Fruit fly (Drosophila melanogaster) whole organism, embryonic: ENCODE measurements around the gene Cyp4d21.

Source experiments
- Asciz ChIP-seq: fragments of 200-800 bp; sonication (Bioruptor generic); optimal IDR thresholded peaks from 2 replicates; lab custom pipeline; 2017; ENCODE audit warnings: missing biosample characterization, mild to moderate bottlenecking, missing genetic modification characterization, missing genetic modification reagents
- B-H1 ChIP-seq: fragments of 200-800 bp; sonication (Bioruptor generic); IDR thresholded peaks from 3 replicates; pipeline ENCODE4 v1.3.6; 2022; ENCODE audit warnings: missing biosample characterization, missing genetic modification characterization
- B-H2 ChIP-seq: fragments of 200-800 bp; sonication (Bioruptor generic); optimal IDR thresholded peaks from 2 replicates; lab custom pipeline; 2018; ENCODE audit warnings: missing biosample characterization, mild to moderate bottlenecking, missing genetic modification characterization
- CG10366 ChIP-seq: fragments of 200-800 bp; sonication (Bioruptor generic); IDR thresholded peaks from 2 replicates; pipeline ENCODE4 v1.3.6; 2022; ENCODE audit warnings: missing biosample characterization, missing genetic modification characterization
- CG10543 ChIP-seq: fragments of 200-800 bp; sonication (Bioruptor generic); optimal IDR thresholded peaks from 3 replicates; lab custom pipeline; 2017; ENCODE audit warnings: missing biosample characterization, mild to moderate bottlenecking, missing genetic modification characterization, moderate library complexity
- CG10654 ChIP-seq: fragments of 200-800 bp; sonication (Bioruptor generic); optimal IDR thresholded peaks from 2 replicates; lab custom pipeline; 2016; ENCODE audit warnings: missing biosample characterization, missing genetic modification characterization
- CG10979 ChIP-seq: fragments of 200-800 bp; sonication (Bioruptor generic); optimal IDR thresholded peaks from 2 replicates; lab custom pipeline; 2018; ENCODE audit warnings: missing biosample characterization, mild to moderate bottlenecking, missing genetic modification characterization, moderate library complexity
- CG13624 ChIP-seq: fragments of 200-800 bp; sonication (Bioruptor generic); optimal IDR thresholded peaks from 2 replicates; lab custom pipeline; 2016; ENCODE audit warnings: missing biosample characterization, missing genetic modification characterization
- CG13775 ChIP-seq: fragments of 200-800 bp; sonication (Bioruptor generic); optimal IDR thresholded peaks from 3 replicates; lab custom pipeline; 2017; ENCODE audit warnings: missing biosample characterization, mild to moderate bottlenecking, missing genetic modification characterization
- CG15479 ChIP-seq: fragments of 200-800 bp; sonication (Bioruptor generic); optimal IDR thresholded peaks from 3 replicates; lab custom pipeline; 2019; ENCODE audit warnings: missing biosample characterization, mild to moderate bottlenecking, missing genetic modification characterization, moderate library complexity
- CG1647 ChIP-seq: fragments of 200-800 bp; sonication (Bioruptor generic); optimal IDR thresholded peaks from 3 replicates; lab custom pipeline; 2016; ENCODE audit warnings: missing biosample characterization, missing genetic modification characterization
- CG16863 ChIP-seq: fragments of 200-800 bp; sonication (Bioruptor generic); optimal IDR thresholded peaks from 3 replicates; lab custom pipeline; 2016; ENCODE audit warnings: missing biosample characterization, missing genetic modification characterization
- CG2875 ChIP-seq: fragments of 200-800 bp; sonication (Bioruptor generic); optimal IDR thresholded peaks from 2 replicates; lab custom pipeline; 2017; ENCODE audit warnings: missing biosample characterization, mild to moderate bottlenecking, missing genetic modification characterization, missing genetic modification reagents
- CG30403 ChIP-seq: fragments of 200-800 bp; sonication (Bioruptor generic); optimal IDR thresholded peaks from 3 replicates; lab custom pipeline; 2016; ENCODE audit warnings: missing biosample characterization, missing genetic modification characterization
- CG31365 ChIP-seq: fragments of 200-800 bp; sonication (Bioruptor generic); optimal IDR thresholded peaks from 2 replicates; lab custom pipeline; 2018; ENCODE audit warnings: missing biosample characterization, mild to moderate bottlenecking, missing genetic modification characterization
- CG4328 ChIP-seq: fragments of 200-800 bp; sonication (Bioruptor generic); optimal IDR thresholded peaks from 3 replicates; lab custom pipeline; 2017; ENCODE audit warnings: missing biosample characterization, missing genetic modification reagents, missing genetic modification characterization
- CG43689 ChIP-seq: fragments of 200-800 bp; sonication (Bioruptor generic); IDR thresholded peaks from 2 replicates; pipeline ENCODE4 v1.3.6; 2022; ENCODE audit warnings: missing biosample characterization, missing genetic modification characterization
- CG5245 ChIP-seq: fragments of 200-800 bp; sonication (Bioruptor generic); optimal IDR thresholded peaks from 3 replicates; lab custom pipeline; 2016; ENCODE audit warnings: missing biosample characterization, missing genetic modification characterization
- CG8359 ChIP-seq: fragments of 200-800 bp; sonication (Bioruptor generic); optimal IDR thresholded peaks from 2 replicates; lab custom pipeline; 2017; ENCODE audit warnings: missing biosample characterization, mild to moderate bottlenecking, missing genetic modification characterization, borderline replicate concordance
- D ChIP-seq, 2 experiments: fragments of 200-800 bp in 1 of 2; fragments of >200 bp in 1 of 2; sonication (Bioruptor generic) in 1 of 2; optimal IDR thresholded peaks; 2 replicates in 1 of 2; 3 replicates in 1 of 2; lab custom pipeline; 2017; ENCODE audit warnings: mild to moderate bottlenecking in 1 of 2, missing biosample characterization in 1 of 2, missing genetic modification characterization in 1 of 2, missing genetic modification reagents in 1 of 2
- Dbx ChIP-seq: fragments of 200-800 bp; sonication (Bioruptor generic); IDR thresholded peaks from 3 replicates; pipeline ENCODE4 v1.3.6; 2022; ENCODE audit warnings: missing biosample characterization, missing genetic modification characterization
- H15 ChIP-seq: fragments of 200-800 bp; sonication (Bioruptor generic); IDR thresholded peaks from 3 replicates; pipeline ENCODE4 v1.3.6; 2022; ENCODE audit warnings: missing biosample characterization, missing genetic modification characterization
- Hmx ChIP-seq: fragments of 200-800 bp; sonication (Bioruptor generic); optimal IDR thresholded peaks from 2 replicates; lab custom pipeline; 2016; ENCODE audit warnings: missing biosample characterization, missing genetic modification characterization
- Hsf ChIP-seq: fragments of 200-800 bp; sonication (Bioruptor generic); optimal IDR thresholded peaks from 3 replicates; lab custom pipeline; 2016; ENCODE audit warnings: missing biosample characterization, missing genetic modification characterization
- Lpt ChIP-seq: fragments of >200 bp; optimal IDR thresholded peaks from 2 replicates; lab custom pipeline; 2018; ENCODE audit warnings: missing biosample characterization, missing genetic modification characterization
- NfI ChIP-seq: fragments of 200-800 bp; sonication (Bioruptor generic); optimal IDR thresholded peaks from 3 replicates; lab custom pipeline; 2018; ENCODE audit warnings: missing biosample characterization, mild to moderate bottlenecking, missing genetic modification characterization, moderate library complexity
- Pdp1 ChIP-seq, 2 experiments: fragments of 200-800 bp; sonication (Bioruptor generic); optimal IDR thresholded peaks; 3 replicates each; lab custom pipeline; 2016; ENCODE audit warnings: missing biosample characterization in 2 of 2, missing genetic modification characterization in 2 of 2, mild to moderate bottlenecking in 1 of 2, moderate library complexity in 1 of 2
- Poxn ChIP-seq: fragments of 200-800 bp; sonication (Bioruptor generic); IDR thresholded peaks from 2 replicates; pipeline ENCODE4 v1.3.6; 2022; ENCODE audit warnings: missing biosample characterization, missing genetic modification characterization
- Ptx1 ChIP-seq: fragments of 200-800 bp; sonication (Bioruptor generic); IDR thresholded peaks from 2 replicates; pipeline ENCODE4 v1.3.6; 2022; ENCODE audit warnings: missing biosample characterization, missing genetic modification characterization
- al ChIP-seq: fragments of 200-800 bp; sonication (Bioruptor generic); IDR thresholded peaks from 2 replicates; pipeline ENCODE4 v1.3.6; 2022; ENCODE audit warnings: missing biosample characterization, missing genetic modification characterization
- cad ChIP-seq: fragments of >200 bp; optimal IDR thresholded peaks from 2 replicates; lab custom pipeline; 2017; ENCODE audit warnings: missing biosample characterization, missing genetic modification characterization
- crc ChIP-seq: fragments of 200-800 bp; sonication (Bioruptor generic); optimal IDR thresholded peaks from 2 replicates; lab custom pipeline; 2016; ENCODE audit warnings: missing biosample characterization, missing genetic modification characterization
- hth ChIP-seq: fragments of >200 bp; optimal IDR thresholded peaks from 2 replicates; lab custom pipeline; 2017; ENCODE audit warnings: inconsistent platforms
- insv ChIP-seq, 2 experiments: fragments of 200-800 bp; sonication (Bioruptor generic); optimal IDR thresholded peaks; 3 replicates each; lab custom pipeline; 2016 to 2018; ENCODE audit warnings: missing biosample characterization in 2 of 2, missing genetic modification characterization in 2 of 2
- ken ChIP-seq: fragments of 200-800 bp; sonication (Bioruptor generic); IDR thresholded peaks from 3 replicates; pipeline ENCODE4 v1.3.6; 2022; ENCODE audit warnings: missing biosample characterization, missing genetic modification characterization
- klu ChIP-seq: fragments of 200-800 bp; sonication (Bioruptor generic); IDR thresholded peaks from 2 replicates; pipeline ENCODE4 v1.3.6; 2022; ENCODE audit warnings: missing biosample characterization, missing genetic modification characterization
- mirr ChIP-seq: fragments of 200-800 bp; sonication (Bioruptor generic); optimal IDR thresholded peaks from 3 replicates; lab custom pipeline; 2018; ENCODE audit warnings: missing biosample characterization, mild to moderate bottlenecking, missing genetic modification characterization
- nerfin-1 ChIP-seq: fragments of 200-800 bp; sonication (Bioruptor generic); optimal IDR thresholded peaks from 3 replicates; lab custom pipeline; 2019; ENCODE audit warnings: missing biosample characterization, mild to moderate bottlenecking, missing genetic modification characterization, moderate library complexity
- org-1 ChIP-seq: fragments of 200-800 bp; sonication (Bioruptor generic); optimal IDR thresholded peaks from 2 replicates; lab custom pipeline; 2017; ENCODE audit warnings: missing biosample characterization, missing genetic modification characterization
- otp ChIP-seq: fragments of 200-800 bp; sonication (Bioruptor generic); IDR thresholded peaks from 3 replicates; pipeline ENCODE4, ENCODE4 v1.3.6; 2022; ENCODE audit warnings: missing biosample characterization, missing genetic modification characterization
- pita ChIP-seq: fragments of 200-800 bp; sonication (Bioruptor generic); optimal IDR thresholded peaks from 2 replicates; lab custom pipeline; 2017; ENCODE audit warnings: missing biosample characterization, mild to moderate bottlenecking, missing genetic modification characterization
- row ChIP-seq: fragments of 200-800 bp; sonication (Bioruptor generic); IDR thresholded peaks from 3 replicates; pipeline ENCODE4 v1.3.6; 2022; ENCODE audit warnings: missing biosample characterization, missing genetic modification characterization
- salm ChIP-seq: fragments of 200-800 bp; sonication (Bioruptor generic); optimal IDR thresholded peaks from 2 replicates; lab custom pipeline; 2018; ENCODE audit warnings: missing biosample characterization, mild to moderate bottlenecking, missing genetic modification characterization
- sd ChIP-seq: fragments of 200-800 bp; sonication (Bioruptor generic); optimal IDR thresholded peaks from 3 replicates; lab custom pipeline; 2018; ENCODE audit warnings: missing biosample characterization, mild to moderate bottlenecking, missing genetic modification characterization, moderate library complexity
- sima ChIP-seq: fragments of 200-800 bp; sonication (Bioruptor generic); optimal IDR thresholded peaks from 2 replicates; lab custom pipeline; 2016; ENCODE audit warnings: missing biosample characterization, missing genetic modification characterization
- sob ChIP-seq: fragments of 200-800 bp; sonication (Bioruptor generic); IDR thresholded peaks from 2 replicates; pipeline ENCODE4 v1.3.6; 2022; ENCODE audit warnings: missing biosample characterization, missing genetic modification characterization
- sr ChIP-seq: fragments of 200-800 bp; sonication (Bioruptor generic); IDR thresholded peaks from 3 replicates; pipeline ENCODE4 v1.3.6; 2022; ENCODE audit warnings: missing biosample characterization, missing genetic modification characterization
- ssp ChIP-seq: fragments of 200-800 bp; sonication (Bioruptor generic); IDR thresholded peaks from 2 replicates; pipeline ENCODE4 v1.3.6; 2022; ENCODE audit warnings: missing biosample characterization, missing genetic modification characterization

Gene Cyp4d21

DNA sequence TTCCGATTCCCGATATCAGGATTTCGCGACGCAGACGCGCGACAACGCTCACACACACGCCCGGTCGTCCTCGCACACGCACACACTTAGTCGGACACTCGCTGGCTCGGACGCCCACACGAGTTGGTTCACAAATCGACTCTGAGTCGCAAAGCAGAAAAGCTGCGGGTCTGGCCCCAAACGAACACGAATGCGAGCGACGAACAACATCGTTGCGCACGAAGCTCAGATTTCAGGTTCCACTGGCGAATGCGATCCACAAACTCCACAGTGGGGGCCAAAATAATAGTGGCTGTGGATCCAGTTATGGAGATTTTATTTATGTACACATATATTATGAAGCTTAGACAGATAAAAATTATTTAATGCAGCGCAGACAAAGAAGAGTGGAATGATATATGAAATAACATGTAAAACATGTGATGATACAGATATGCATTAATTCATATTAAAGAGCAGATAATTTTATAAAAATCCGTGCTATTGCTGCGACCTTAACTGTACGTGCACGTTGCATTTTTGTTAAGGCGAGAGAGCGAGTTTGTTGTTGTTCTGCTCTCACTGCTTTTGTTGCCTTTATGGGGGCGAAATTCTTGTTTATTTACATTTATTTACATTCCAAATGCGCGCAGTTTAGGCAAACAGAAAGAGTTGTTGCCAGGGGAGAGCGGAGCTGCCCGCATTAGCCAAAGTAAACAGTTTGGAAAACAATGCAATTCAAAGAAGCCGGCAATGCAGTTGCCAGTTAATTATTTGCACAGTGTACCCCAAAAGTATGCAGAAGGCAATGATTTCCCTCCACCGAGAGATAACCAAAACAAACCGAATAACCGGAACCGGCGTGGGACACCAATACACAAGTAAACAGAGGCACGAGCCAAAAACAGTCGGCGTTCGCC, 28.7 kb upstream of the Cyp4d21 start (continued):
- TF ChIP-seq sd (tag; lab: Kevin White, UChicago) = peak; percentile 78
- peak; percentile 49; the same call in 2 of the 3 replicates for TF ChIP-seq B-H1 (GFP tag; lab: Robert Waterston, UW)
- no peak for TF ChIP-seq pita (GFP tag; lab: Kevin White, UChicago)
- TF ChIP-seq Pdp1 (GFP tag; optimal IDR thresholded peaks at IDR 0.05; lab: Kevin White, UChicago) = peak; percentile 80 to 82
- TF ChIP-seq CG4328 (GFP tag; lab: Kevin White, UChicago) = peak; percentile 37
- peak; percentile 58; the same call in 1 of the 3 replicates for TF ChIP-seq H15 (GFP tag; lab: Robert Waterston, UW)
- peak; percentile 66 for TF ChIP-seq CG5245 (GFP tag; lab: Kevin White, UChicago)
- peak; percentile 56 for TF ChIP-seq B-H2 (GFP tag; lab: Kevin White, UChicago)
- TF ChIP-seq D (optimal IDR thresholded peaks at IDR 0.05; lab: Kevin White, UChicago) = no peak
- peak; percentile 90 for TF ChIP-seq D (GFP tag; optimal IDR thresholded peaks at IDR 0.05; lab: Kevin White, UChicago)
- peak; percentile 10; the same call in 1 of the 3 replicates for TF ChIP-seq row
- TF ChIP-seq nerfin-1 = peak; percentile 87
- TF ChIP-seq CG10543 (GFP tag; lab: Kevin White, UChicago) = peak; percentile 51
- TF ChIP-seq Ptx1 = peak; percentile 81
- no peak for TF ChIP-seq hth (lab: Kevin White, UChicago)
- TF ChIP-seq org-1 (GFP tag; lab: Kevin White, UChicago) = peak; percentile 73
- TF ChIP-seq Lpt (GFP tag; lab: Kevin White, UChicago) = no peak
- TF ChIP-seq Hmx (GFP tag; lab: Kevin White, UChicago) = peak; percentile 77
- TF ChIP-seq Asciz (GFP tag; lab: Kevin White, UChicago) = peak; percentile 89
- no peak for TF ChIP-seq cad (GFP tag; lab: Kevin White, UChicago)
- TF ChIP-seq salm (tag; lab: Kevin White, UChicago) = peak; percentile 39
- peak; percentile 53 for TF ChIP-seq CG10654 (GFP tag; lab: Kevin White, UChicago)
- TF ChIP-seq crc (GFP tag; lab: Kevin White, UChicago) = peak; percentile 22
- TF ChIP-seq CG10979 (tag; lab: Kevin White, UChicago) = peak; percentile 97
- no peak; the same call in 1 of the 2 replicates for TF ChIP-seq klu (GFP tag; lab: Robert Waterston, UW)
- peak; percentile 74 for TF ChIP-seq CG10366
- TF ChIP-seq sob (GFP tag; lab: Robert Waterston, UW) = peak; percentile 65
- TF ChIP-seq CG2875 (GFP tag; lab: Kevin White, UChicago) = peak; percentile 86
- peak; percentile 69 for TF ChIP-seq CG13775 (GFP tag; lab: Kevin White, UChicago)
- peak; percentile 51 for TF ChIP-seq CG31365 (tag; lab: Kevin White, UChicago)
- TF ChIP-seq otp (GFP tag; lab: Robert Waterston, UW) = peak; percentile 65; the same call in 2 of the 3 replicates
- TF ChIP-seq CG13624 (GFP tag; lab: Kevin White, UChicago) = peak; percentile 27
- peak; percentile 72 for TF ChIP-seq CG15479
- TF ChIP-seq insv (GFP tag; optimal IDR thresholded peaks at IDR 0.05; lab: Kevin White, UChicago) = peak in 1 of 2 experiments; percentile 37
- no peak for TF ChIP-seq CG30403 (GFP tag; lab: Kevin White, UChicago)
- peak; percentile 82 for TF ChIP-seq NfI (GFP tag; lab: Kevin White, UChicago)
- peak; percentile 77 for TF ChIP-seq mirr
- TF ChIP-seq Poxn = no peak
- no peak; the same call in 1 of the 2 replicates for TF ChIP-seq ssp (GFP tag; lab: Robert Waterston, UW)
- peak; percentile 81 for TF ChIP-seq sr (GFP tag; lab: Robert Waterston, UW)
- TF ChIP-seq CG8359 (GFP tag; lab: Kevin White, UChicago) = peak; percentile 67
- no peak; the same call in 2 of the 3 replicates for TF ChIP-seq Dbx (GFP tag; lab: Robert Waterston, UW)
- peak; percentile 90 for TF ChIP-seq Hsf (GFP tag; lab: Kevin White, UChicago)
- TF ChIP-seq CG43689 (GFP tag; lab: Robert Waterston, UW) = no peak
- peak; percentile 67 for TF ChIP-seq CG1647
- TF ChIP-seq sima (GFP tag; lab: Kevin White, UChicago) = peak; percentile 28
- TF ChIP-seq CG16863 (GFP tag; lab: Kevin White, UChicago) = peak; percentile 48
- 0 out of 2 replicates have a peak, but pooled peaks have one; percentile 18 for TF ChIP-seq al (GFP tag; lab: Robert Waterston, UW)
- TF ChIP-seq ken (GFP tag; lab: Robert Waterston, UW) = peak; percentile 56; the same call in 2 of the 3 replicates
